Worm (Caenorhabditis elegans) whole organism, L1 larva: ENCODE results near the gene C49A9.10.

Experiments used
- C04F5.9 ChIP-seq: sonication (generic microtip); optimal IDR thresholded peaks from 2 replicates; lab custom pipeline; 2016; ENCODE audit warnings: missing genetic modification characterization, missing compliant biosample characterization
- C16A3.4 ChIP-seq: fragments of 150-350 bp; optimal IDR thresholded peaks from 2 replicates; lab custom pipeline; 2014; ENCODE audit warnings: missing biosample characterization, missing genetic modification characterization
- Y116A8C.19 ChIP-seq: sonication (generic microtip); optimal IDR thresholded peaks from 2 replicates; lab custom pipeline; 2016; ENCODE audit warnings: missing compliant biosample characterization, missing genetic modification characterization, borderline replicate concordance
- aha-1 ChIP-seq: fragments of 150-350 bp; optimal IDR thresholded peaks from 2 replicates; lab custom pipeline; 2014; ENCODE audit warnings: missing biosample characterization, missing genetic modification characterization
- blmp-1 ChIP-seq: fragments of 150-350 bp; optimal IDR thresholded peaks from 2 replicates; lab custom pipeline; 2014; ENCODE audit warnings: missing biosample characterization, missing genetic modification characterization
- ces-1 ChIP-seq: fragments of 150-350 bp; optimal IDR thresholded peaks from 2 replicates; lab custom pipeline; 2014; ENCODE audit warnings: missing biosample characterization, missing genetic modification reagents, missing genetic modification characterization
- efl-1 ChIP-seq, 4 experiments: fragments of 150-350 bp; optimal IDR thresholded peaks in 3 of 4; peaks in 1 of 4; 1 replicate in 1 of 4; 2 replicates in 3 of 4; lab custom pipeline; 2014; ENCODE audit warnings: missing biosample characterization in 2 of 4, missing genetic modification characterization in 2 of 4, missing genetic modification reagents in 2 of 4
- elt-2 ChIP-seq: sonication (generic microtip); optimal IDR thresholded peaks from 2 replicates; lab custom pipeline; 2016; ENCODE audit warnings: missing genetic modification characterization, mild to moderate bottlenecking, inconsistent platforms, missing compliant biosample characterization, missing genetic modification reagents
- elt-3 ChIP-seq, 6 experiments: fragments of 150-350 bp in 1 of 6; sonication (generic microtip); optimal IDR thresholded peaks; 2 replicates each; lab custom pipeline; 2017 to 2018; ENCODE audit warnings: missing biosample characterization in 6 of 6, missing genetic modification characterization in 6 of 6, inconsistent platforms in 1 of 6
- ets-5 ChIP-seq: fragments of 200-800 bp; sonication (Bioruptor generic); IDR thresholded peaks from 2 replicates; pipeline ENCODE4 v1.3.6; 2022; ENCODE audit warnings: missing genetic modification characterization, missing compliant biosample characterization
- fkh-10 ChIP-seq: sonication (generic microtip); optimal IDR thresholded peaks from 2 replicates; lab custom pipeline; 2017; ENCODE audit warnings: missing biosample characterization, missing genetic modification reagents, missing genetic modification characterization
- fkh-4 ChIP-seq: sonication (generic microtip); optimal IDR thresholded peaks from 2 replicates; lab custom pipeline; 2016; ENCODE audit warnings: missing compliant biosample characterization, missing genetic modification characterization, borderline replicate concordance
- fkh-8 ChIP-seq: sonication (generic microtip); optimal IDR thresholded peaks from 2 replicates; lab custom pipeline; 2016; ENCODE audit warnings: mild to moderate bottlenecking, missing genetic modification characterization, missing compliant biosample characterization
- fos-1 ChIP-seq: fragments of 150-350 bp; optimal IDR thresholded peaks from 2 replicates; lab custom pipeline; 2014; ENCODE audit warnings: missing biosample characterization, missing genetic modification characterization
- hlh-4 ChIP-seq: sonication (generic microtip); optimal IDR thresholded peaks from 2 replicates; lab custom pipeline; 2016; ENCODE audit warnings: mild to moderate bottlenecking, missing genetic modification characterization, missing compliant biosample characterization
- hpl-2 ChIP-seq: fragments of 150-350 bp; optimal IDR thresholded peaks from 2 replicates; lab custom pipeline; 2014; ENCODE audit warnings: missing biosample characterization, missing genetic modification reagents, missing genetic modification characterization
- lin-13 ChIP-seq: fragments of 150-350 bp; optimal IDR thresholded peaks from 2 replicates; lab custom pipeline; 2014; ENCODE audit warnings: missing biosample characterization, missing genetic modification reagents, missing genetic modification characterization
- lin-14 ChIP-seq: fragments of 200-800 bp; sonication (Bioruptor generic); optimal IDR thresholded peaks from 2 replicates; lab custom pipeline; 2018; ENCODE audit warnings: mild to moderate bottlenecking, missing genetic modification characterization, moderate library complexity, missing compliant biosample characterization
- lin-15B ChIP-seq: fragments of 150-350 bp; sonication (generic microtip); optimal IDR thresholded peaks from 3 replicates; lab custom pipeline; 2014; ENCODE audit warnings: missing biosample characterization, missing genetic modification characterization
- lin-35 ChIP-seq, 2 experiments: fragments of 150-350 bp; optimal IDR thresholded peaks; 2 replicates each; lab custom pipeline; 2014; ENCODE audit warnings: missing biosample characterization in 2 of 2, missing genetic modification characterization in 2 of 2, missing genetic modification reagents in 2 of 2
- mdl-1 ChIP-seq, 2 experiments: fragments of 150-350 bp; optimal IDR thresholded peaks; 2 replicates each; lab custom pipeline; 2014 to 2017; ENCODE audit warnings: missing biosample characterization in 2 of 2, missing genetic modification characterization in 2 of 2, inconsistent platforms in 1 of 2
- mef-2 ChIP-seq: fragments of 150-350 bp; optimal IDR thresholded peaks from 2 replicates; lab custom pipeline; 2014; ENCODE audit warnings: missing biosample characterization, missing genetic modification characterization
- nhr-19 ChIP-seq: fragments of 200-800 bp; sonication (Bioruptor generic); conservative IDR thresholded peaks from 2 replicates; pipeline ENCODE4 v1.3.6; 2022; ENCODE audit warnings: missing genetic modification characterization, missing compliant biosample characterization
- nhr-47 ChIP-seq: sonication (generic microtip); optimal IDR thresholded peaks from 2 replicates; lab custom pipeline; 2016; ENCODE audit warnings: mild to moderate bottlenecking, missing genetic modification characterization, moderate library complexity, missing compliant biosample characterization
- nhr-71 ChIP-seq: sonication (generic microtip); optimal IDR thresholded peaks from 2 replicates; lab custom pipeline; 2016; ENCODE audit warnings: mild to moderate bottlenecking, missing genetic modification characterization, moderate library complexity, missing compliant biosample characterization
- nhr-77 ChIP-seq: fragments of 150-350 bp; optimal IDR thresholded peaks from 2 replicates; lab custom pipeline; 2014; ENCODE audit warnings: missing biosample characterization, missing genetic modification characterization
- nhr-84 ChIP-seq: sonication (generic microtip); optimal IDR thresholded peaks from 2 replicates; lab custom pipeline; 2017; ENCODE audit warnings: missing biosample characterization, missing genetic modification characterization
- nhr-85 ChIP-seq: sonication (generic microtip); peaks from one replicate; lab custom pipeline; 2016; ENCODE audit warnings: missing genetic modification characterization, inconsistent platforms, missing compliant biosample characterization
- pag-3 ChIP-seq: sonication (generic microtip); optimal IDR thresholded peaks from 2 replicates; lab custom pipeline; 2017; ENCODE audit warnings: missing genetic modification characterization, mild to moderate bottlenecking, missing compliant biosample characterization, antibody characterized with exemption, borderline replicate concordance; ENCODE audit not compliant: insufficient read depth
- snpc-4 ChIP-seq: fragments of 150-350 bp; optimal IDR thresholded peaks from 2 replicates; lab custom pipeline; 2014; ENCODE audit warnings: missing biosample characterization, missing genetic modification characterization
- snu-23 ChIP-seq: sonication (generic microtip); optimal IDR thresholded peaks from 2 replicates; lab custom pipeline; 2016; ENCODE audit warnings: missing genetic modification characterization, missing compliant biosample characterization
- swsn-7 ChIP-seq: sonication (generic microtip); optimal IDR thresholded peaks from 2 replicates; lab custom pipeline; 2016; ENCODE audit warnings: missing genetic modification characterization, missing compliant biosample characterization
- unc-30 ChIP-seq: sonication (generic microtip); optimal IDR thresholded peaks from 2 replicates; lab custom pipeline; 2017; ENCODE audit warnings: missing biosample characterization, missing genetic modification characterization
- vab-15 ChIP-seq: sonication (generic microtip); optimal IDR thresholded peaks from 2 replicates; lab custom pipeline; 2017; ENCODE audit warnings: missing genotype, mild to moderate bottlenecking, missing genetic modification characterization, missing compliant biosample characterization
- zag-1 ChIP-seq: fragments of 150-350 bp; optimal IDR thresholded peaks from 2 replicates; lab custom pipeline; 2014; ENCODE audit warnings: missing biosample characterization, missing genetic modification characterization
- zip-4 ChIP-seq: fragments of 200-800 bp; sonication (Bioruptor generic); optimal IDR thresholded peaks from 2 replicates; lab custom pipeline; 2018; ENCODE audit warnings: mild to moderate bottlenecking, missing genetic modification characterization, moderate library complexity, missing compliant biosample characterization
- ztf-4 ChIP-seq: fragments of 150-350 bp; optimal IDR thresholded peaks from 2 replicates; lab custom pipeline; 2014; ENCODE audit warnings: missing biosample characterization, missing genetic modification characterization

The C49A9.10 gene

DNA sequence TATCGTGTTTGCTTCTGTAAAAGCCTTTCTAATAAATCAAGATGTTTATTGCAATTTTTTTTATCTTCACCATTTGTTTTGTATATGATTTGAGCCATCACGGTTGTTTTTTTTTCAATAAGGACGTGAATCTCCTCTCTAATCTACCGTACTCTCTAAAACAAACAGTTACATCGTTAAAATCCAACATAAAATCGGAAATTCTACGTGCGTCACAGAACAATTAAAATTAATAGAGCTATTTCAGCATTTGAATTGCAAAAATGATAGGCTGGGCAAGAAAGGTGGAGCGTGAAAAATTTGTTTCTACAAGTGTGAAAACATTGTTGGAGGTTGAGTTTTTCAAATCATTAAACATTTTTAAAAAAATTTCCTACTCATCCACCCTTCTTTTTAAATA, 7.3 kb upstream of the C49A9.10 start, which contains the start of gene C49A9.5:
Gene C49A9.5 (plus strand): TSS at position 271 of the 400 bp plus-strand sequence.
- TF ChIP-seq ces-1 (GFP tag; lab: Kevin White, UChicago), result no peak
- no peak for TF ChIP-seq fkh-4 (tag; lab: Kevin White, UChicago)
- TF ChIP-seq C16A3.4 (tag; lab: Kevin White, UChicago), result no peak
- no peak for TF ChIP-seq snpc-4 (tag; lab: Kevin White, UChicago)
- no peak for TF ChIP-seq elt-3 (tag; optimal IDR thresholded peaks at IDR 0.05; lab: Kevin White, UChicago)
- TF ChIP-seq nhr-85 (tag; lab: Kevin White, UChicago), result no peak
- TF ChIP-seq mef-2 (tag; lab: Kevin White, UChicago), result no peak
- no peak for TF ChIP-seq lin-15B (tag; lab: Kevin White, UChicago)
- no peak for TF ChIP-seq nhr-47 (tag; lab: Kevin White, UChicago)
- no peak for TF ChIP-seq C04F5.9 (tag; lab: Kevin White, UChicago)
- TF ChIP-seq fkh-10, result no peak
- TF ChIP-seq unc-30, result no peak
- no peak for TF ChIP-seq fos-1
- TF ChIP-seq Y116A8C.19 (tag; lab: Kevin White, UChicago), result no peak
- TF ChIP-seq nhr-19 (GFP tag; lab: Robert Waterston, UW), result no peak
- no peak for TF ChIP-seq aha-1
- TF ChIP-seq mdl-1 (tag; optimal IDR thresholded peaks at IDR 0.05; lab: Kevin White, UChicago), result no peak
- no peak for TF ChIP-seq lin-14 (GFP tag; lab: Kevin White, UChicago)
- TF ChIP-seq, all 84 proteins: peak for 0

DNA sequence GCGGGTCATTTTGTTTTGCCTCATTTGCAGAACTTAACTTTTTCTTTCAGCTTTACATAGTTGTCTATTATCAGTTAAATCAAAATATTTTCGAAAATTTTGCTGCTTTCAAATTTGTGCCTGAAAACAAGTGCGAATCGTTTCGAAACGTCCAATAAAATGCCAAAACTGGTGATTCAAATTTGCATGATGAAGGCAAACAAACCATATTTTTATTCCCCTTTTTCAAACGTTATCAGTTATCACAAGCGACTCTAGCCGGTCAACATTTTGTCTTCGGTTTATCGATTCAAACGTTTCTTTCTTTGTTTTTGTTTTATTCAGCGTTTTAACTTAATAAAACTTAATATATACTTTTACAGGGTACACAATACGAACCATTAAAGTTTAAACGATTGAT, 4.4 kb upstream of the C49A9.10 start, which contains the start of the genes ugt-24 and C49A9.6:
Gene ugt-24 (minus strand): TSS at position 147 of the 400 bp plus-strand sequence.
Gene C49A9.6 (plus strand): TSS at position 363 of the 400 bp plus-strand sequence.
- TF ChIP-seq lin-35 (GFP tag; optimal IDR thresholded peaks at IDR 0.05; lab: Kevin White, UChicago), result peak in 1 of 2 experiments; percentile 21
- peak; percentile 17 for TF ChIP-seq elt-2
- no peak for TF ChIP-seq zip-4 (GFP tag; lab: Kevin White, UChicago)

- no peak for TF ChIP-seq snpc-4 (tag; lab: Kevin White, UChicago)
- TF ChIP-seq pag-3 (tag; lab: Kevin White, UChicago), result no peak
- no peak for TF ChIP-seq zag-1 (tag; lab: Kevin White, UChicago)
- no peak for TF ChIP-seq blmp-1 (tag; lab: Kevin White, UChicago)
- TF ChIP-seq ets-5 (GFP tag; lab: Robert Waterston, UW), result no peak
- TF ChIP-seq nhr-84 (tag; lab: Kevin White, UChicago), result no peak
- TF ChIP-seq nhr-77, result no peak
- no peak for TF ChIP-seq C16A3.4 (tag; lab: Kevin White, UChicago)
- TF ChIP-seq snu-23 (GFP tag; lab: Kevin White, UChicago), result no peak
- TF ChIP-seq hpl-2 (GFP tag; lab: Kevin White, UChicago), result no peak
- TF ChIP-seq lin-15B (tag; lab: Kevin White, UChicago), result no peak
- TF ChIP-seq vab-15 (tag; lab: Kevin White, UChicago), result no peak
- no peak for TF ChIP-seq efl-1 (optimal IDR thresholded peaks at IDR 0.05; lab: Kevin White, UChicago)
- TF ChIP-seq efl-1 (GFP tag; optimal IDR thresholded peaks at IDR 0.05 in 1 of 2; lab: Kevin White, UChicago), result no peak
- TF ChIP-seq lin-13 (GFP tag; lab: Kevin White, UChicago), result no peak
- no peak for TF ChIP-seq ztf-4
Measured at ce11 chrIV:6209337-6209736, 3.2 kb upstream of the C49A9.10 start.

DNA sequence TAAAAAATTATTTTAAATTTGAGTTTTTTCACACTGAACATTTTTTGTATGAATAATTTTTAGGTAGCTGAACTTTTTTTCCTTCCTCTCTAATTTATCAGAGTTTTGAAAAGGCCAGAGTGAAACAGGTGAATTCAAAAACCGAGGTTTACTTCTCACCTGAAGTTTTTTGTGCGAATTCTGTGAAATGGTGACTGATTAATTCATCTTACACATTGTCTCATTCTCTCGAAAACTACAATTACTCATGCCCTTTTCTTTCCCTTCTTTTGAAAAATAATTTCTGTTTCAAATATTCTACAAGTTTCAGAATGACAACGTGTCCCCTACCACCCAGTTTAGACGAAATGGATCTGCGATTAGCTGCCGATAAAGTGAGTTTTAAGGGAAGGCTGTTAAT, 4.4 kb downstream of the C49A9.10 start, which contains the start of gene tkr-2:
Gene tkr-2 (plus strand): TSS at position 301 of the 400 bp plus-strand sequence.
- peak; percentile 11 for TF ChIP-seq hlh-4 (tag; lab: Kevin White, UChicago)
- TF ChIP-seq ztf-4, result no peak

ce11 chrIV:6200249-6200648, 5.9 kb downstream of the C49A9.10 start:
- TF ChIP-seq swsn-7 (tag; lab: Kevin White, UChicago) (no peak), hlh-4 (tag; lab: Kevin White, UChicago) (peak; percentile 96), fkh-8 (tag; lab: Kevin White, UChicago) (peak; percentile 23), nhr-71 (peak; percentile 28)
- TF ChIP-seq, all 84 proteins: peak for 3
